Fruit fly (Drosophila melanogaster) whole organism, embryonic: ENCODE measurements around the gene CG16904.

Experiments
- CG10979 ChIP-seq: fragments of 200-800 bp; sonication (Bioruptor generic); optimal IDR thresholded peaks from 2 replicates; lab custom pipeline; 2018; ENCODE audit warnings: missing biosample characterization, mild to moderate bottlenecking, missing genetic modification characterization, moderate library complexity
- CG12391 ChIP-seq: fragments of 200-800 bp; sonication (Bioruptor generic); optimal IDR thresholded peaks from 3 replicates; lab custom pipeline; 2018; ENCODE audit warnings: missing biosample characterization, mild to moderate bottlenecking, missing genetic modification characterization, moderate library complexity
- CG16813 ChIP-seq: fragments of 200-800 bp; sonication (Bioruptor generic); IDR thresholded peaks from 3 replicates; pipeline ENCODE4 v1.3.6; 2022; ENCODE audit warnings: missing biosample characterization, missing genetic modification characterization; ENCODE audit not compliant: partially characterized antibody
- CG18011 ChIP-seq: fragments of 200-800 bp; sonication (Bioruptor generic); optimal IDR thresholded peaks from 2 replicates; lab custom pipeline; 2017; ENCODE audit warnings: missing biosample characterization, missing genetic modification characterization, mild to moderate bottlenecking, moderate library complexity, missing genotype
- CG2712 ChIP-seq: fragments of 200-800 bp; optimal IDR thresholded peaks from 3 replicates; lab custom pipeline; 2019; ENCODE audit warnings: missing biosample characterization, mild to moderate bottlenecking, missing genetic modification characterization, moderate library complexity
- CG30020 ChIP-seq: fragments of 200-800 bp; optimal IDR thresholded peaks from 2 replicates; lab custom pipeline; 2019; ENCODE audit warnings: missing biosample characterization, mild to moderate bottlenecking, missing genetic modification characterization, moderate library complexity
- CG31224 ChIP-seq: fragments of 200-800 bp; sonication (Bioruptor generic); IDR thresholded peaks from 2 replicates; pipeline ENCODE4 v1.3.6; 2022; ENCODE audit warnings: missing biosample characterization, missing genetic modification characterization
- CG31365 ChIP-seq: fragments of 200-800 bp; sonication (Bioruptor generic); optimal IDR thresholded peaks from 2 replicates; lab custom pipeline; 2018; ENCODE audit warnings: missing biosample characterization, mild to moderate bottlenecking, missing genetic modification characterization
- CG33557 ChIP-seq: fragments of 200-800 bp; sonication (Bioruptor generic); optimal IDR thresholded peaks from 2 replicates; lab custom pipeline; 2019; ENCODE audit warnings: missing biosample characterization, mild to moderate bottlenecking, missing genetic modification characterization, moderate library complexity
- CG34422 ChIP-seq: fragments of 200-800 bp; sonication (Bioruptor generic); IDR thresholded peaks from 3 replicates; pipeline ENCODE4 v1.3.6; 2022; ENCODE audit warnings: missing biosample characterization, missing genetic modification characterization
- CG4404 ChIP-seq: fragments of 200-800 bp; sonication (Bioruptor generic); IDR thresholded peaks from 2 replicates; pipeline ENCODE4 v1.3.6; 2022; ENCODE audit warnings: missing biosample characterization, missing genetic modification characterization
- CG5180 ChIP-seq: fragments of 200-800 bp; sonication (Bioruptor generic); optimal IDR thresholded peaks from 3 replicates; lab custom pipeline; 2017; ENCODE audit warnings: missing biosample characterization, missing genetic modification characterization, mild to moderate bottlenecking, moderate library complexity, missing genetic modification reagents
- CG6683 ChIP-seq: fragments of 200-800 bp; sonication (Bioruptor generic); optimal IDR thresholded peaks from 2 replicates; lab custom pipeline; 2017; ENCODE audit warnings: missing biosample characterization, mild to moderate bottlenecking, missing genetic modification characterization, missing genetic modification reagents
- CG6765 ChIP-seq: fragments of 200-800 bp; sonication (Bioruptor generic); optimal IDR thresholded peaks from 3 replicates; lab custom pipeline; 2017; ENCODE audit warnings: missing biosample characterization, mild to moderate bottlenecking, missing genetic modification characterization
- CG7556 ChIP-seq: fragments of 200-800 bp; sonication (Bioruptor generic); optimal IDR thresholded peaks from 2 replicates; lab custom pipeline; 2017; ENCODE audit warnings: missing biosample characterization, mild to moderate bottlenecking, missing genetic modification characterization
- CG8388 ChIP-seq: fragments of 200-800 bp; sonication (Bioruptor generic); optimal IDR thresholded peaks from 2 replicates; lab custom pipeline; 2019; ENCODE audit warnings: missing biosample characterization, mild to moderate bottlenecking, missing genetic modification characterization, moderate library complexity
- CG8924 ChIP-seq: fragments of 200-800 bp; optimal IDR thresholded peaks from 3 replicates; lab custom pipeline; 2019; ENCODE audit warnings: missing biosample characterization, mild to moderate bottlenecking, missing genetic modification characterization, moderate library complexity
- Camta ChIP-seq: fragments of 200-800 bp; sonication (Bioruptor generic); optimal IDR thresholded peaks from 2 replicates; lab custom pipeline; 2016; ENCODE audit warnings: missing biosample characterization, missing genetic modification characterization
- D19B ChIP-seq: fragments of 200-800 bp; sonication (Bioruptor generic); optimal IDR thresholded peaks from 2 replicates; lab custom pipeline; 2017; ENCODE audit warnings: missing biosample characterization, mild to moderate bottlenecking, missing genetic modification characterization
- Deaf1 ChIP-seq: fragments of 200-800 bp; optimal IDR thresholded peaks from 3 replicates; lab custom pipeline; 2019; ENCODE audit warnings: missing biosample characterization, mild to moderate bottlenecking, missing genetic modification characterization, moderate library complexity
- Dek ChIP-seq: fragments of 200-800 bp; sonication (Bioruptor generic); optimal IDR thresholded peaks from 3 replicates; lab custom pipeline; 2019; ENCODE audit warnings: missing biosample characterization, mild to moderate bottlenecking, missing genetic modification characterization, moderate library complexity
- Doc3 ChIP-seq: fragments of 200-800 bp; sonication (Bioruptor generic); IDR thresholded peaks from 3 replicates; pipeline ENCODE4 v1.3.6; 2022; ENCODE audit warnings: missing biosample characterization, missing genetic modification characterization; ENCODE audit not compliant: partially characterized antibody
- E2f2 ChIP-seq: fragments of 200-800 bp; sonication (Bioruptor generic); IDR thresholded peaks from 2 replicates; pipeline ENCODE4 v1.3.6; 2022; ENCODE audit warnings: missing biosample characterization, missing genetic modification characterization
- Ets97D ChIP-seq: fragments of 200-800 bp; sonication (Bioruptor generic); optimal IDR thresholded peaks from 3 replicates; lab custom pipeline; 2016; ENCODE audit warnings: missing biosample characterization, missing genetic modification characterization
- Gsc ChIP-seq: fragments of 200-800 bp; sonication (Bioruptor generic); IDR thresholded peaks from 2 replicates; pipeline ENCODE4 v1.3.6; 2022; ENCODE audit warnings: missing biosample characterization, missing genetic modification characterization
- HLH4C ChIP-seq: fragments of 200-800 bp; sonication (Bioruptor generic); IDR thresholded peaks from 3 replicates; pipeline ENCODE4 v1.3.6; 2022; ENCODE audit warnings: missing biosample characterization, missing genetic modification characterization; ENCODE audit not compliant: partially characterized antibody
- Jarid2 ChIP-seq: fragments of 200-800 bp; sonication (Bioruptor generic); optimal IDR thresholded peaks from 3 replicates; lab custom pipeline; 2017; ENCODE audit warnings: mild to moderate bottlenecking, missing biosample characterization, missing genetic modification reagents, missing genetic modification characterization
- Mad ChIP-seq: fragments of 200-800 bp; sonication (Bioruptor generic); optimal IDR thresholded peaks from 2 replicates; lab custom pipeline; 2016; ENCODE audit warnings: missing biosample characterization, missing genetic modification characterization
- Neu2 ChIP-seq: fragments of 200-800 bp; sonication (Bioruptor generic); optimal IDR thresholded peaks from 3 replicates; lab custom pipeline; 2016; ENCODE audit warnings: missing biosample characterization, missing genetic modification characterization, borderline replicate concordance
- Sox102F ChIP-seq: fragments of 200-800 bp; sonication (Bioruptor generic); optimal IDR thresholded peaks from 2 replicates; lab custom pipeline; 2018; ENCODE audit warnings: missing biosample characterization, mild to moderate bottlenecking, missing genetic modification characterization, moderate library complexity
- Vsx1 ChIP-seq: fragments of 200-800 bp; sonication (Bioruptor generic); optimal IDR thresholded peaks from 2 replicates; lab custom pipeline; 2017; ENCODE audit warnings: missing biosample characterization, mild to moderate bottlenecking, missing genetic modification characterization, missing genetic modification reagents
- az2 ChIP-seq: fragments of 200-800 bp; sonication (Bioruptor generic); optimal IDR thresholded peaks from 3 replicates; lab custom pipeline; 2016; ENCODE audit warnings: missing biosample characterization, missing genetic modification characterization
- cas ChIP-seq: fragments of 200-800 bp; sonication (Bioruptor generic); IDR thresholded peaks from 2 replicates; pipeline ENCODE4 v1.3.6; 2022; ENCODE audit warnings: missing biosample characterization, missing genetic modification characterization
- corto ChIP-seq: fragments of 200-800 bp; sonication (Bioruptor generic); optimal IDR thresholded peaks from 2 replicates; lab custom pipeline; 2016; ENCODE audit warnings: missing biosample characterization, mild to moderate bottlenecking, missing genetic modification characterization, moderate library complexity
- croc ChIP-seq: fragments of 200-800 bp; sonication (Bioruptor generic); conservative IDR thresholded peaks from 3 replicates; pipeline ENCODE4 v1.3.6; 2022; ENCODE audit warnings: missing biosample characterization, missing genetic modification characterization
- dan ChIP-seq: fragments of 200-800 bp; sonication (Bioruptor generic); IDR thresholded peaks from 2 replicates; pipeline ENCODE4 v1.3.6; 2022; ENCODE audit warnings: missing biosample characterization, missing genetic modification characterization
- dm ChIP-seq: fragments of 200-800 bp; sonication (Bioruptor generic); optimal IDR thresholded peaks from 3 replicates; lab custom pipeline; 2016; ENCODE audit warnings: missing biosample characterization, missing genetic modification characterization
- dmrt99B ChIP-seq: fragments of 200-800 bp; sonication (Bioruptor generic); optimal IDR thresholded peaks from 2 replicates; lab custom pipeline; 2018; ENCODE audit warnings: missing biosample characterization, mild to moderate bottlenecking, missing genetic modification characterization, moderate library complexity
- dpn ChIP-seq, 2 experiments: fragments of 200-800 bp; sonication (Bioruptor generic); optimal IDR thresholded peaks; 3 replicates each; lab custom pipeline; 2016; ENCODE audit warnings: missing biosample characterization in 2 of 2, missing genetic modification characterization in 2 of 2
- fd3F ChIP-seq: fragments of 200-800 bp; sonication (Bioruptor generic); optimal IDR thresholded peaks from 2 replicates; lab custom pipeline; 2018; ENCODE audit warnings: missing biosample characterization, mild to moderate bottlenecking, missing genetic modification characterization, moderate library complexity
- gem ChIP-seq: fragments of 200-800 bp; sonication (Bioruptor generic); optimal IDR thresholded peaks from 2 replicates; lab custom pipeline; 2019; ENCODE audit warnings: missing biosample characterization, mild to moderate bottlenecking, missing genetic modification characterization, moderate library complexity
- gfzf ChIP-seq: fragments of 200-800 bp; sonication (Bioruptor generic); optimal IDR thresholded peaks from 2 replicates; lab custom pipeline; 2016; ENCODE audit warnings: missing biosample characterization, mild to moderate bottlenecking, missing genetic modification characterization, moderate library complexity
- grau ChIP-seq: fragments of 200-800 bp; optimal IDR thresholded peaks from 3 replicates; lab custom pipeline; 2019; ENCODE audit warnings: missing biosample characterization, mild to moderate bottlenecking, missing genetic modification characterization, moderate library complexity
- inv ChIP-seq: fragments of 200-800 bp; sonication (Bioruptor generic); IDR thresholded peaks from 2 replicates; pipeline ENCODE4 v1.3.6; 2022; ENCODE audit warnings: missing biosample characterization, missing genetic modification characterization; ENCODE audit not compliant: partially characterized antibody
- nau ChIP-seq: fragments of 200-800 bp; sonication (Bioruptor generic); optimal IDR thresholded peaks from 3 replicates; lab custom pipeline; 2017; ENCODE audit warnings: missing biosample characterization, mild to moderate bottlenecking, missing genetic modification characterization, missing genetic modification reagents
- nerfin-1 ChIP-seq: fragments of 200-800 bp; sonication (Bioruptor generic); optimal IDR thresholded peaks from 3 replicates; lab custom pipeline; 2019; ENCODE audit warnings: missing biosample characterization, mild to moderate bottlenecking, missing genetic modification characterization, moderate library complexity
- oc ChIP-seq: fragments of 200-800 bp; sonication (Bioruptor generic); optimal IDR thresholded peaks from 2 replicates; lab custom pipeline; 2018; ENCODE audit warnings: missing biosample characterization, mild to moderate bottlenecking, missing genetic modification characterization, moderate library complexity
- schlank ChIP-seq: fragments of 200-800 bp; sonication (Bioruptor generic); optimal IDR thresholded peaks from 2 replicates; lab custom pipeline; 2018; ENCODE audit warnings: missing biosample characterization, mild to moderate bottlenecking, missing genetic modification characterization
- slbo ChIP-seq: fragments of 200-800 bp; sonication (Bioruptor generic); IDR thresholded peaks from 2 replicates; pipeline ENCODE4 v1.3.6; 2022; ENCODE audit warnings: missing biosample characterization, missing genetic modification characterization

CG16904 gene

dm6 chr3R:9783240-9783917 is 33.4 kb downstream of the CG16904 start (continued):
- TF ChIP-seq CG4404 (GFP tag; lab: Robert Waterston, UW) (no peak), CG30020 (tag; lab: Kevin White, UChicago) (no peak), nau (GFP tag; lab: Kevin White, UChicago) (no peak), schlank (tag; lab: Kevin White, UChicago) (no peak), CG33557 (no peak), Ets97D (GFP tag; lab: Kevin White, UChicago) (no peak), Deaf1 (no peak), CG6765 (GFP tag; lab: Kevin White, UChicago) (no peak), cas (GFP tag; lab: Robert Waterston, UW) (no peak), Doc3 (GFP tag; lab: Robert Waterston, UW) (no peak), E2f2 (GFP tag; lab: Robert Waterston, UW) (no peak), gfzf (GFP tag; lab: Kevin White, UChicago) (no peak), CG8924 (tag; lab: Kevin White, UChicago) (no peak), fd3F (no peak), Vsx1 (GFP tag; lab: Kevin White, UChicago) (no peak), D19B (GFP tag; lab: Kevin White, UChicago) (no peak), Dek (tag; lab: Kevin White, UChicago) (peak; percentile 9), CG10979 (no peak), Camta (no peak), CG5180 (no peak), gem (peak; percentile 73), inv (GFP tag; lab: Robert Waterston, UW) (no peak), croc (GFP tag; lab: Robert Waterston, UW) (no peak), CG2712 (tag; lab: Kevin White, UChicago) (peak; percentile 35), dpn (GFP tag; optimal IDR thresholded peaks at IDR 0.05; lab: Kevin White, UChicago) (no peak), oc (no peak), corto (GFP tag; lab: Kevin White, UChicago) (no peak), CG7556 (GFP tag; lab: Kevin White, UChicago) (peak; percentile 45), slbo (no peak), az2 (GFP tag; lab: Kevin White, UChicago) (no peak), Jarid2 (no peak), CG6683 (GFP tag; lab: Kevin White, UChicago) (no peak), grau (tag; lab: Kevin White, UChicago) (peak; percentile 15), CG34422 (no peak), nerfin-1 (tag; lab: Kevin White, UChicago) (no peak), CG31224 (GFP tag; lab: Robert Waterston, UW) (no peak), CG12391 (tag; lab: Kevin White, UChicago) (peak; percentile 16), CG16813 (no peak), Sox102F (peak; percentile 25), CG31365 (no peak), HLH4C (GFP tag; lab: Robert Waterston, UW) (no peak), dan (no peak), CG18011 (GFP tag; lab: Kevin White, UChicago) (no peak), Gsc (no peak), Neu2 (GFP tag; lab: Kevin White, UChicago) (no peak), CG8388 (GFP tag; lab: Kevin White, UChicago) (peak; percentile 50), dmrt99B (peak; percentile 34), dm (GFP tag; lab: Kevin White, UChicago) (no peak), Mad (GFP tag; lab: Kevin White, UChicago) (no peak)
